Worm (Caenorhabditis elegans): ENCODE measurements around the gene mys-1.

DNA sequence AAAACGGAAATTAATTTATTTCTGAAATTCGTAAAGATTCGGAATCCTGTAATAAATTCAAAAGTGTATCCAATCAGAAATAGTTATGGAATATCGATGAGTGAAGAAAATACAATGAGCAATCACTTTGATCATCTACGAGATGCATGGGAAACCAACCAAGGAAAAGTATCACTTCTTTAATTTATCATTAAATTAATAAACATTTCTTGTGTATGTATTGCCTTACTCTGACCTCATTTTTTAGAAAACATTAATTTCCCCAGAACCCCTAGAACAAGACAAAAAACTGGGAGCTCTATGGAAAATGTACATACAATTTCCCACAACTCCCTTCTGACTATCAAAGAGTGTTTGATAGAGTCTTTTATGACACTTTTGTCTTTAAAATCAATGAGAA lies 49.5 kb upstream of the mys-1 start, which contains the start of gene F10D2.16:
- TF ChIP-seq dao-5 (tag; optimal IDR thresholded peaks at IDR 0.05) (no peak), him-1 (tag; optimal IDR thresholded peaks at IDR 0.05) (no peak)
